Fruit fly (Drosophila melanogaster) whole organism, prepupa: ENCODE measurements around the gene Pcd.
A peak's percentile ranks its signal among the peaks of the same experiment; 100 is the strongest.

Experiments
- Blimp-1 ChIP-seq: fragments of 200-800 bp; sonication (Bioruptor generic); optimal IDR thresholded peaks from 3 replicates; lab custom pipeline; 2017; ENCODE audit warnings: missing biosample characterization, missing genetic modification characterization, mild to moderate bottlenecking, moderate library complexity, missing genetic modification reagents
- CG10631 ChIP-seq: fragments of 200-800 bp; sonication (Bioruptor generic); optimal IDR thresholded peaks from 2 replicates; lab custom pipeline; 2016; ENCODE audit warnings: missing biosample characterization, missing genetic modification characterization
- CG10669 ChIP-seq: fragments of 200-800 bp; sonication (Bioruptor generic); optimal IDR thresholded peaks from 3 replicates; lab custom pipeline; 2018; ENCODE audit warnings: missing biosample characterization, mild to moderate bottlenecking, missing genetic modification characterization, moderate library complexity
- CG11902 ChIP-seq: fragments of 200-800 bp; sonication (Bioruptor generic); optimal IDR thresholded peaks from 3 replicates; lab custom pipeline; 2016; ENCODE audit warnings: missing biosample characterization, missing genetic modification characterization
- CG15336 ChIP-seq: fragments of 200-800 bp; sonication (Bioruptor generic); IDR thresholded peaks from 2 replicates; pipeline ENCODE4 v1.3.6; 2022; ENCODE audit warnings: missing biosample characterization, missing genetic modification characterization
- CG3032 ChIP-seq: fragments of 200-800 bp; optimal IDR thresholded peaks from 2 replicates; lab custom pipeline; 2019; ENCODE audit warnings: missing biosample characterization, mild to moderate bottlenecking, missing genetic modification characterization, moderate library complexity
- CG32006 ChIP-seq: fragments of 200-800 bp; sonication (Bioruptor generic); optimal IDR thresholded peaks from 3 replicates; lab custom pipeline; 2017; ENCODE audit warnings: missing biosample characterization, mild to moderate bottlenecking, missing genetic modification characterization
- CG34406 ChIP-seq: fragments of 200-800 bp; sonication (Bioruptor generic); optimal IDR thresholded peaks from 3 replicates; lab custom pipeline; 2016; ENCODE audit warnings: missing biosample characterization, missing genetic modification characterization
- CG4318 ChIP-seq: fragments of 200-800 bp; sonication (Bioruptor generic); optimal IDR thresholded peaks from 3 replicates; lab custom pipeline; 2017; ENCODE audit warnings: missing biosample characterization, mild to moderate bottlenecking, missing genetic modification characterization
- CG6163 ChIP-seq: fragments of 200-800 bp; sonication (Bioruptor generic); IDR thresholded peaks from 3 replicates; pipeline ENCODE4 v1.3.6; 2022; ENCODE audit warnings: missing biosample characterization, missing genetic modification characterization
- CG6276 ChIP-seq: fragments of 200-800 bp; sonication (Bioruptor generic); optimal IDR thresholded peaks from 2 replicates; lab custom pipeline; 2017; ENCODE audit warnings: missing biosample characterization, mild to moderate bottlenecking, missing genetic modification characterization
- CG6792 ChIP-seq: fragments of 200-800 bp; sonication (Bioruptor generic); optimal IDR thresholded peaks from 3 replicates; lab custom pipeline; 2016; ENCODE audit warnings: missing biosample characterization, missing genetic modification characterization
- CG6808 ChIP-seq: fragments of 200-800 bp; sonication (Bioruptor generic); optimal IDR thresholded peaks from 3 replicates; lab custom pipeline; 2017; ENCODE audit warnings: missing biosample characterization, missing genetic modification characterization, mild to moderate bottlenecking, moderate library complexity, missing genetic modification reagents
- CG7368 ChIP-seq: fragments of 200-800 bp; sonication (Bioruptor generic); optimal IDR thresholded peaks from 3 replicates; lab custom pipeline; 2016; ENCODE audit warnings: missing biosample characterization, missing genetic modification characterization
- CG8119 ChIP-seq: fragments of 200-800 bp; sonication (Bioruptor generic); IDR thresholded peaks from 3 replicates; pipeline ENCODE4 v1.3.6; 2022; ENCODE audit warnings: missing biosample characterization, missing genetic modification characterization
- CG8632 ChIP-seq: fragments of 200-800 bp; sonication (Bioruptor generic); optimal IDR thresholded peaks from 3 replicates; lab custom pipeline; 2016; ENCODE audit warnings: missing biosample characterization, missing genetic modification characterization
- CG9139 ChIP-seq: fragments of 200-800 bp; sonication (Bioruptor generic); optimal IDR thresholded peaks from 3 replicates; lab custom pipeline; 2017; ENCODE audit warnings: missing biosample characterization, mild to moderate bottlenecking, missing genetic modification characterization
- Eip75B ChIP-seq: fragments of 200-800 bp; sonication (Bioruptor generic); optimal IDR thresholded peaks from 3 replicates; lab custom pipeline; 2016; ENCODE audit warnings: missing biosample characterization, missing genetic modification characterization
- Eip78C ChIP-seq: fragments of 200-800 bp; sonication (Bioruptor generic); peaks from one replicate; lab custom pipeline; 2016; ENCODE audit warnings: missing biosample characterization, missing genetic modification characterization
- Ets96B ChIP-seq: fragments of 200-800 bp; optimal IDR thresholded peaks from 2 replicates; lab custom pipeline; 2019; ENCODE audit warnings: missing biosample characterization, mild to moderate bottlenecking, missing genetic modification characterization, moderate library complexity
- Hr38 ChIP-seq: sonication (Bioruptor generic); optimal IDR thresholded peaks from 2 replicates; lab custom pipeline; 2016; ENCODE audit warnings: missing biosample characterization, missing genetic modification characterization
- Hr39 ChIP-seq: fragments of 200-800 bp; sonication (Bioruptor generic); optimal IDR thresholded peaks from 2 replicates; lab custom pipeline; 2016; ENCODE audit warnings: missing biosample characterization, missing genetic modification characterization
- Hr4 ChIP-seq: fragments of 200-800 bp; sonication (Bioruptor generic); optimal IDR thresholded peaks from 3 replicates; lab custom pipeline; 2016; ENCODE audit warnings: missing biosample characterization, missing genetic modification characterization
- OdsH ChIP-seq: fragments of 200-800 bp; sonication (Bioruptor generic); optimal IDR thresholded peaks from 3 replicates; lab custom pipeline; 2016; ENCODE audit warnings: missing biosample characterization, missing genetic modification characterization
- Smox ChIP-seq: fragments of 200-800 bp; sonication (Bioruptor generic); optimal IDR thresholded peaks from 3 replicates; lab custom pipeline; 2016; ENCODE audit warnings: missing biosample characterization, missing genetic modification characterization
- Sox102F ChIP-seq: fragments of 200-800 bp; sonication (Bioruptor generic); optimal IDR thresholded peaks from 2 replicates; lab custom pipeline; 2016; ENCODE audit warnings: missing biosample characterization, mild to moderate bottlenecking, missing genetic modification characterization
- Sox15 ChIP-seq: fragments of 200-800 bp; sonication (Bioruptor generic); optimal IDR thresholded peaks from 3 replicates; lab custom pipeline; 2016; ENCODE audit warnings: missing biosample characterization, missing genetic modification characterization
- achi ChIP-seq: fragments of 200-800 bp; sonication (Bioruptor generic); optimal IDR thresholded peaks from 3 replicates; lab custom pipeline; 2016; ENCODE audit warnings: missing biosample characterization, missing genetic modification characterization
- dsx ChIP-seq: fragments of 200-800 bp; optimal IDR thresholded peaks from 3 replicates; lab custom pipeline; 2019; ENCODE audit warnings: missing biosample characterization, mild to moderate bottlenecking, missing genetic modification characterization, moderate library complexity; ENCODE audit not compliant: poor library complexity, severe bottlenecking
- esn ChIP-seq: fragments of 200-800 bp; sonication (Bioruptor generic); optimal IDR thresholded peaks from 2 replicates; lab custom pipeline; 2016; ENCODE audit warnings: missing biosample characterization, mild to moderate bottlenecking, missing genetic modification characterization, moderate library complexity
- fd59A ChIP-seq: fragments of 200-800 bp; sonication (Bioruptor generic); optimal IDR thresholded peaks from 2 replicates; lab custom pipeline; 2017; ENCODE audit warnings: missing biosample characterization, mild to moderate bottlenecking, missing genetic modification characterization, missing genetic modification reagents
- fd85E ChIP-seq: fragments of 200-800 bp; sonication (Bioruptor generic); optimal IDR thresholded peaks from 3 replicates; lab custom pipeline; 2016; ENCODE audit warnings: missing biosample characterization, missing genetic modification characterization
- fkh ChIP-seq: fragments of 200-800 bp; sonication (Bioruptor generic); optimal IDR thresholded peaks from 3 replicates; lab custom pipeline; 2017; ENCODE audit warnings: missing biosample characterization, mild to moderate bottlenecking, missing genetic modification characterization, moderate library complexity
- lz ChIP-seq: fragments of 200-800 bp; sonication (Bioruptor generic); optimal IDR thresholded peaks from 3 replicates; lab custom pipeline; 2016; ENCODE audit warnings: missing biosample characterization, missing genetic modification characterization
- net ChIP-seq: fragments of 200-800 bp; sonication (Bioruptor generic); optimal IDR thresholded peaks from 3 replicates; lab custom pipeline; 2016; ENCODE audit warnings: missing biosample characterization, missing genetic modification characterization
- pdm3 ChIP-seq: fragments of 200-800 bp; sonication (Bioruptor generic); optimal IDR thresholded peaks from 3 replicates; lab custom pipeline; 2016; ENCODE audit warnings: missing biosample characterization, missing genetic modification characterization
- spab ChIP-seq: fragments of 200-800 bp; sonication (Bioruptor generic); optimal IDR thresholded peaks from 2 replicates; lab custom pipeline; 2017; ENCODE audit warnings: missing biosample characterization, mild to moderate bottlenecking, missing genetic modification characterization, missing genetic modification reagents
- ss ChIP-seq, 2 experiments: fragments of 200-800 bp; sonication (Bioruptor generic); optimal IDR thresholded peaks; 2 replicates in 1 of 2; 3 replicates in 1 of 2; lab custom pipeline; 2017 to 2018; ENCODE audit warnings: mild to moderate bottlenecking in 2 of 2, missing biosample characterization in 2 of 2, missing genetic modification characterization in 2 of 2, moderate library complexity in 1 of 2
- svp ChIP-seq: fragments of 200-800 bp; sonication (Bioruptor generic); peaks from one replicate; lab custom pipeline; 2016; ENCODE audit warnings: missing biosample characterization, missing genetic modification characterization
- topi ChIP-seq: fragments of 200-800 bp; sonication (Bioruptor generic); optimal IDR thresholded peaks from 3 replicates; lab custom pipeline; 2016; ENCODE audit warnings: missing biosample characterization, missing genetic modification characterization
- vri ChIP-seq: fragments of 200-800 bp; sonication (Bioruptor generic); optimal IDR thresholded peaks from 3 replicates; lab custom pipeline; 2016; ENCODE audit warnings: missing biosample characterization, mild to moderate bottlenecking, missing genetic modification characterization

The Pcd gene

DNA sequence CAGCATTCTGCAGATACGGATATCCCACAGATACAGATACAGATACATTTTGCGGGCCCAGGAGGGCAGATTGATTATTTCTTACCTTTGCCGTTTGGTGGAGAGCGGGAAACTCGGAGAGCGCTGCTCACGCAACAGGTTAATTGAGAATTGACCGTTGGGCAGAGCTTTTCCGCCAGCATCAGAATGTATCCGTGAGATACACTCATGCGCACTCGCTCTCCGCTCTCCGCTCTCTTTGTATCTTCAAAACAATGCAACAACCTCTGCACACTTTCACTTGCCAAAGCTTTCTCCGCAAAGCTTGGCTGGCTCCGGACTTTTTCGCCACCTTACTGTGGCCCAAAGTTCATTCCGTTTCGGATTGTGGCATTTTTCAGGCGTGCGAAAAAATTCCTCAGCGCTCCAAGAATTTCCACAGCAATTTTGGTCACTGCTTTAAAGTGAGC lies 40.8 kb upstream of the Pcd start, which contains the start of the genes CG7582 and Gycalpha99B (continued):
- TF ChIP-seq CG7368 (GFP tag; lab: Kevin White, UChicago) (no peak), CG6792 (GFP tag; lab: Kevin White, UChicago) (no peak), achi (GFP tag; lab: Kevin White, UChicago) (no peak), CG9139 (no peak), Sox15 (GFP tag; lab: Kevin White, UChicago) (no peak), net (GFP tag; lab: Kevin White, UChicago) (no peak), dsx (GFP tag; lab: Kevin White, UChicago) (peak; percentile 6), CG8632 (GFP tag; lab: Kevin White, UChicago) (no peak), Hr4 (GFP tag; lab: Kevin White, UChicago) (no peak), CG11902 (no peak), CG34406 (GFP tag; lab: Kevin White, UChicago) (no peak), esn (GFP tag; lab: Kevin White, UChicago) (no peak), CG3032 (no peak), ss (GFP tag; optimal IDR thresholded peaks at IDR 0.05; lab: Kevin White, UChicago) (no peak), vri (GFP tag; lab: Kevin White, UChicago) (no peak), fd59A (GFP tag; lab: Kevin White, UChicago) (no peak), CG10669 (no peak), Ets96B (no peak), pdm3 (no peak), CG10631 (no peak)

dm6 chr3R:29686698-29687097 lies 36.3 kb upstream of the Pcd start:
- TF ChIP-seq svp (GFP tag; lab: Kevin White, UChicago) (peak; percentile 96), pdm3 (no peak), Eip78C (GFP tag; lab: Kevin White, UChicago) (peak; percentile 60)

dm6 chr3R:29689211-29689610 lies 33.8 kb upstream of the Pcd start, which contains the start of gene Obp99c:
TSS of gene Obp99c (minus strand) at chr3R:29689311.
- TF ChIP-seq CG7368 (GFP tag; lab: Kevin White, UChicago) (no peak), CG3032 (no peak), Ets96B (no peak), topi (GFP tag; lab: Kevin White, UChicago) (no peak), CG32006 (GFP tag; lab: Kevin White, UChicago) (no peak), lz (no peak), achi (GFP tag; lab: Kevin White, UChicago) (no peak), Eip75B (GFP tag; lab: Kevin White, UChicago) (no peak), Sox15 (GFP tag; lab: Kevin White, UChicago) (no peak), CG8632 (GFP tag; lab: Kevin White, UChicago) (no peak), CG6276 (GFP tag; lab: Kevin White, UChicago) (no peak), fd85E (GFP tag; lab: Kevin White, UChicago) (no peak), Blimp-1 (no peak), Hr39 (GFP tag; lab: Kevin White, UChicago) (no peak), CG4318 (GFP tag; lab: Kevin White, UChicago) (no peak), CG9139 (no peak), Hr38 (GFP tag; lab: Kevin White, UChicago) (no peak)

DNA sequence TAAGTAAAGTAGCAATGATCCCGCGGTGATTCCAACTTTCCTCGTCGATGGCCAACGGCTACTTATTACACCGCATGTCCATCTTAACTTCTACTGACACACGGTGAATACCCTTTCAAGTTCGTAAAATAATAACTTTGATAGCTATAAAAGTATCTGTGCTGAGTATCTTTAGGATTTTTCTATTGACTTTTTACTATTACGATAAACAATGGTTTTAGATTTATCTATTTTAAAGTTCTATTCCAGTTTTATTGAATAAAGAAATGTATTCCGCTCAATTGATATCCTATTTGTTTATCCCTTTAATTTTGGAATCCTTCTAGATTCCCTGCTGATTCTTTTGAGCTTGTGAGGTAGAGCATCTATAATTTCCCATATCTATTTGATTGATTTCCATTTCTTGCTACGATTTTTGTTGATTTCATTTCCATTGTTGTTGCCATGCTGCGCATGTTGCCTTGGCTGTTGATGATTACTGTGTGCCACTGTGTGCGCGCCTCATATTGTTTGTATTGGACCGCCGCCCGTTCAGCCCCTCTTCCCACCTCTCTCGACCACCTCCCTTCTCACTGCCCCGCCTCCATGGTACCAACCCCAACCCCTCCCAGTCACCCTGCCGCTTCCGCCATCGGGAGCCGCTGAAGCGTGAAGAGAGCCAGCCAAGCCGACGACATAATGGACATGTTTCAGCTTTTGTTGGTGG lies 33.0 kb upstream of the Pcd start:
- TF ChIP-seq spab (GFP tag; lab: Kevin White, UChicago) = no peak
- TF ChIP-seq Smox (GFP tag; lab: Kevin White, UChicago) = no peak
- no peak for TF ChIP-seq CG6808 (GFP tag; lab: Kevin White, UChicago)
- no peak for TF ChIP-seq CG8119 (GFP tag; lab: Robert Waterston, UW)
- TF ChIP-seq Sox102F (GFP tag; lab: Kevin White, UChicago) = no peak
- no peak for TF ChIP-seq CG6163 (GFP tag; lab: Robert Waterston, UW)
- peak; percentile 78 for TF ChIP-seq svp (GFP tag; lab: Kevin White, UChicago)
- TF ChIP-seq fkh (GFP tag; lab: Kevin White, UChicago) = peak; percentile 5
- peak; percentile 38 for TF ChIP-seq dsx (GFP tag; lab: Kevin White, UChicago)
- no peak for TF ChIP-seq CG6792 (GFP tag; lab: Kevin White, UChicago)
- TF ChIP-seq CG9139 = no peak
- peak; percentile 12 for TF ChIP-seq CG32006 (GFP tag; lab: Kevin White, UChicago)
- no peak for TF ChIP-seq OdsH (GFP tag; lab: Kevin White, UChicago)
- TF ChIP-seq CG15336 = no peak
- TF ChIP-seq CG10631 = no peak
- peak; percentile 52 for TF ChIP-seq Eip78C (GFP tag; lab: Kevin White, UChicago)
- no peak for TF ChIP-seq fd85E (GFP tag; lab: Kevin White, UChicago)
- no peak for TF ChIP-seq ss (GFP tag; optimal IDR thresholded peaks at IDR 0.05; lab: Kevin White, UChicago)
- no peak for TF ChIP-seq pdm3
- TF ChIP-seq CG6276 (GFP tag; lab: Kevin White, UChicago) = no peak
